Fruit fly (Drosophila melanogaster): ENCODE results near the gene CG3808.

The CG3808 gene

DNA sequence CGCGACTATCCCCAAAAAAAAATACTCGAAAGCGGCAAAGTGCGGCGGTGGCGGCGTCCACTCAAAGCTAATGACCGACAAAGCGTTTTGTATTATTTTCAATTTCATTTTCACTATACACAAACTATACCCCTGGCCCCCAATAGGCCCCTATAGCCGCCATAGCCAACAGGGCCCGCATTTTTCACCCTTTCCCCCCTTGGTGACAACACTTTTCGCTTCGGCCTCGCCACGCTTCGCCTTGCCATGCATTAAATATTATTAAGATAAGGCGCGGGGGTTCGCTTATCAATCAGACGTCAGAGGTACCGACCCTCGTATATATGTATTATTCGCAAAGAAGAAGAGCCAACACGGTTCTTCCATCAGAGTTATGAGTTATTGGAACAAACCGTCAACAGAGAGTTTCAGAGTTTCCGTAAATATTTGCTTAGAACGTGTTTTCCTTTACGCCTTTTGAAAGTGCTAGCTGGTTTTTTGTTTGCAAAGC is 39.8 kb upstream of the CG3808 start (continued):
- no peak for TF ChIP-seq Dp (GFP tag; optimal IDR thresholded peaks at IDR 0.05)
- TF ChIP-seq CG8765 (GFP tag; IDR thresholded peaks at IDR 0.05), result no peak
- no peak for TF ChIP-seq HLHmδ (GFP tag; optimal IDR thresholded peaks at IDR 0.05)
- TF ChIP-seq z (GFP tag; IDR thresholded peaks at IDR 0.05), result no peak
- TF ChIP-seq HmgZ (tag; optimal IDR thresholded peaks at IDR 0.05), result peak; percentile 78
- no peak for TF ChIP-seq CG9215 (GFP tag; IDR thresholded peaks at IDR 0.05)
- peak; percentile 98 for TF ChIP-seq sug (tag; optimal IDR thresholded peaks at IDR 0.05)
- TF ChIP-seq pnt (GFP tag; optimal IDR thresholded peaks at IDR 0.05), result no peak
- no peak for TF ChIP-seq CG10267 (tag; optimal IDR thresholded peaks at IDR 0.05)
- peak; percentile 28 for TF ChIP-seq Hmr (GFP tag; optimal IDR thresholded peaks at IDR 0.05)
- TF ChIP-seq fd102C (GFP tag; optimal IDR thresholded peaks at IDR 0.05), result no peak
- peak; percentile 57 for TF ChIP-seq Ptx1 (GFP tag; IDR thresholded peaks at IDR 0.05)
- peak; percentile 92 for TF ChIP-seq exex (tag; optimal IDR thresholded peaks at IDR 0.05)
- no peak for TF ChIP-seq CG11093 (GFP tag; IDR thresholded peaks at IDR 0.05)
- TF ChIP-seq CG32532 (GFP tag; IDR thresholded peaks at IDR 0.05), result peak; percentile 36; the same call in 1 of the 2 replicates
- peak; percentile 94 for TF ChIP-seq ftz-f1 (GFP tag; optimal IDR thresholded peaks at IDR 0.05)
- TF ChIP-seq bab2 (GFP tag; optimal IDR thresholded peaks at IDR 0.05), result no peak
- peak; percentile 1 for TF ChIP-seq gem (tag; optimal IDR thresholded peaks at IDR 0.05)
- TF ChIP-seq CG15011 (GFP tag; optimal IDR thresholded peaks at IDR 0.05), result peak; percentile 4
- no peak for TF ChIP-seq dmrt99B (tag; optimal IDR thresholded peaks at IDR 0.05)
- peak; percentile 30 for TF ChIP-seq CG2678 (tag; optimal IDR thresholded peaks at IDR 0.05)
- peak; percentile 84 for TF ChIP-seq Deaf1 (tag; optimal IDR thresholded peaks at IDR 0.05)
- TF ChIP-seq Hr39 (optimal IDR thresholded peaks at IDR 0.05), result no peak
- TF ChIP-seq E2f1 (GFP tag; IDR thresholded peaks at IDR 0.05), result no peak
- TF ChIP-seq CG17829 (tag; optimal IDR thresholded peaks at IDR 0.05), result no peak
- no peak for TF ChIP-seq slou (GFP tag; optimal IDR thresholded peaks at IDR 0.05)
- peak; percentile 10 for TF ChIP-seq CG2712 (tag; optimal IDR thresholded peaks at IDR 0.05)
- no peak for TF ChIP-seq Myb (GFP tag; optimal IDR thresholded peaks at IDR 0.05)
- no peak for TF ChIP-seq CG4820 (GFP tag; optimal IDR thresholded peaks at IDR 0.05)
- no peak for TF ChIP-seq CG7786 (GFP tag; optimal IDR thresholded peaks at IDR 0.05)
- peak; percentile 52 for TF ChIP-seq ac (GFP tag; optimal IDR thresholded peaks at IDR 0.05)
- peak; percentile 30 for TF ChIP-seq CG3407 (GFP tag; optimal IDR thresholded peaks at IDR 0.05)
- no peak for TF ChIP-seq CG11504 (tag; optimal IDR thresholded peaks at IDR 0.05)
- peak in 1 of 3 experiments; percentile 2 for TF ChIP-seq lola (GFP tag; optimal IDR thresholded peaks at IDR 0.05)
- TF ChIP-seq Kr (GFP tag; optimal IDR thresholded peaks at IDR 0.05), result peak; percentile 81
- TF ChIP-seq croc (GFP tag; conservative IDR thresholded peaks at IDR 0.05), result no peak
- TF ChIP-seq hth (optimal IDR thresholded peaks at IDR 0.05), result no peak
- no peak for TF ChIP-seq nerfin-1 (tag; optimal IDR thresholded peaks at IDR 0.05)
- no peak for TF ChIP-seq MBD-R2 (GFP tag; IDR thresholded peaks at IDR 0.05)
- peak; percentile 33 for TF ChIP-seq Vsx1 (GFP tag; optimal IDR thresholded peaks at IDR 0.05)
- TF ChIP-seq bcd (GFP tag; optimal IDR thresholded peaks at IDR 0.05), result no peak
- peak; percentile 58; the same call in 1 of the 2 replicates for TF ChIP-seq CG14441 (GFP tag; IDR thresholded peaks at IDR 0.05)
- TF ChIP-seq CG18619 (GFP tag; optimal IDR thresholded peaks at IDR 0.05), result peak; percentile 25
- no peak for TF ChIP-seq kah (GFP tag; optimal IDR thresholded peaks at IDR 0.05)
- TF ChIP-seq Mad (GFP tag; optimal IDR thresholded peaks at IDR 0.05), result no peak
- TF ChIP-seq CG2199 (GFP tag; IDR thresholded peaks at IDR 0.05), result peak; percentile 96
- TF ChIP-seq ken (GFP tag; IDR thresholded peaks at IDR 0.05), result no peak
- TF ChIP-seq Max (GFP tag; optimal IDR thresholded peaks at IDR 0.05), result no peak
- no peak for TF ChIP-seq CG5245 (GFP tag; optimal IDR thresholded peaks at IDR 0.05)
- peak; percentile 19 for TF ChIP-seq CG17359 (tag; optimal IDR thresholded peaks at IDR 0.05)
- no peak for TF ChIP-seq mld (GFP tag; IDR thresholded peaks at IDR 0.05; ENCODE audit: partially characterized antibody)
- TF ChIP-seq fu2 (GFP tag; optimal IDR thresholded peaks at IDR 0.05), result no peak
